Worm (Caenorhabditis elegans) whole organism, L4 larva: Measurements from ENCODE around the gene rps-11.

Experiments used
- T26A8.4 ChIP-seq: fragments of 200-800 bp; sonication (Bioruptor generic); IDR thresholded peaks from 2 replicates; pipeline ENCODE4 v1.3.6; 2022; ENCODE audit warnings: missing genetic modification characterization, missing compliant biosample characterization
- ZK337.2 ChIP-seq: fragments of 200-800 bp; sonication (Bioruptor generic); IDR thresholded peaks from 2 replicates; pipeline ENCODE4 v1.3.6; 2022; ENCODE audit warnings: missing genetic modification reagents, missing genetic modification characterization, missing compliant biosample characterization
- aha-1 ChIP-seq: fragments of 150-350 bp; peaks from one replicate; lab custom pipeline; 2014; ENCODE audit warnings: missing biosample characterization, missing genetic modification characterization
- attf-4 ChIP-seq: sonication (generic microtip); optimal IDR thresholded peaks from 3 replicates; lab custom pipeline; 2017; ENCODE audit warnings: missing biosample characterization, missing genetic modification characterization
- ceh-28 ChIP-seq: fragments of 150-350 bp; optimal IDR thresholded peaks from 2 replicates; lab custom pipeline; 2014; ENCODE audit warnings: missing biosample characterization, missing genetic modification reagents, missing genetic modification characterization
- ceh-62 ChIP-seq: sonication (generic microtip); optimal IDR thresholded peaks from 2 replicates; lab custom pipeline; 2017; ENCODE audit warnings: missing biosample characterization, missing genetic modification characterization
- daf-12 ChIP-seq: fragments of 150-350 bp; optimal IDR thresholded peaks from 2 replicates; lab custom pipeline; 2014; ENCODE audit warnings: missing biosample characterization, missing genetic modification reagents, missing genetic modification characterization
- daf-16 ChIP-seq, 3 experiments: sonication (generic microtip); optimal IDR thresholded peaks; 2 replicates each; lab custom pipeline; 2016 to 2017; ENCODE audit warnings: missing genetic modification characterization in 3 of 3, missing genetic modification reagents in 3 of 3, mild to moderate bottlenecking in 2 of 3, missing compliant biosample characterization in 2 of 3, missing biosample characterization in 1 of 3, moderate library complexity in 1 of 3
- dmd-6 ChIP-seq: fragments of 200-800 bp; sonication (Bioruptor generic); IDR thresholded peaks from 2 replicates; pipeline ENCODE4 v1.3.6; 2022; ENCODE audit warnings: missing genetic modification reagents, missing genetic modification characterization, missing compliant biosample characterization
- dve-1 ChIP-seq: sonication (generic microtip); optimal IDR thresholded peaks from 2 replicates; lab custom pipeline; 2017; ENCODE audit warnings: antibody characterized with exemption, mild to moderate bottlenecking, missing genetic modification characterization, missing compliant biosample characterization; ENCODE audit not compliant: insufficient read depth
- egl-43 ChIP-seq: fragments of 200-800 bp; sonication (Bioruptor generic); IDR thresholded peaks from 2 replicates; pipeline ENCODE4 v1.3.6; 2022; ENCODE audit warnings: missing genetic modification reagents, missing genetic modification characterization, missing compliant biosample characterization
- fkh-10 ChIP-seq: fragments of 150-350 bp; optimal IDR thresholded peaks from 2 replicates; lab custom pipeline; 2014; ENCODE audit warnings: missing biosample characterization, missing genetic modification reagents, missing genetic modification characterization
- fos-1 ChIP-seq: fragments of 150-350 bp; optimal IDR thresholded peaks from 2 replicates; lab custom pipeline; 2014; ENCODE audit warnings: missing biosample characterization, missing genetic modification characterization
- hif-1 ChIP-seq, 2 experiments: sonication (generic microtip); optimal IDR thresholded peaks; 2 replicates each; lab custom pipeline; 2016 to 2017; ENCODE audit warnings: missing compliant biosample characterization in 2 of 2, missing genetic modification characterization in 2 of 2, missing genetic modification reagents in 2 of 2, missing genotype in 2 of 2, mild to moderate bottlenecking in 1 of 2
- hlh-11 ChIP-seq: fragments of 200-800 bp; sonication (Bioruptor generic); optimal IDR thresholded peaks from 2 replicates; lab custom pipeline; 2018; ENCODE audit warnings: mild to moderate bottlenecking, missing genetic modification characterization, missing compliant biosample characterization
- hlh-30 ChIP-seq: sonication (generic microtip); optimal IDR thresholded peaks from 2 replicates; lab custom pipeline; 2017; ENCODE audit warnings: antibody characterized with exemption, mild to moderate bottlenecking, missing genetic modification characterization, missing compliant biosample characterization; ENCODE audit not compliant: insufficient read depth
- hmg-1.1 ChIP-seq: fragments of 200-800 bp; sonication (Bioruptor generic); IDR thresholded peaks from 2 replicates; pipeline ENCODE4 v1.3.6; 2022; ENCODE audit warnings: missing genetic modification reagents, missing genetic modification characterization, missing compliant biosample characterization
- lin-1 ChIP-seq: fragments of 200-800 bp; sonication (Bioruptor generic); IDR thresholded peaks from 2 replicates; pipeline ENCODE4 v1.3.6; 2022; ENCODE audit warnings: missing genetic modification reagents, missing genetic modification characterization, missing compliant biosample characterization
- lin-13 ChIP-seq: fragments of 150-350 bp; optimal IDR thresholded peaks from 2 replicates; lab custom pipeline; 2014; ENCODE audit warnings: missing biosample characterization, missing genetic modification reagents, missing genetic modification characterization
- lin-29 ChIP-seq: fragments of 200-800 bp; sonication (Bioruptor generic); IDR thresholded peaks from 2 replicates; pipeline ENCODE4 v1.3.6; 2022; ENCODE audit warnings: missing genetic modification reagents, missing genetic modification characterization, missing compliant biosample characterization
- lin-38 ChIP-seq: fragments of 200-800 bp; sonication (Bioruptor generic); IDR thresholded peaks from 2 replicates; pipeline ENCODE4 v1.3.6; 2022; ENCODE audit warnings: missing genetic modification reagents, missing genetic modification characterization, missing compliant biosample characterization
- lir-3 ChIP-seq: sonication (generic microtip); optimal IDR thresholded peaks from 2 replicates; lab custom pipeline; 2016; ENCODE audit warnings: mild to moderate bottlenecking, missing genetic modification characterization, missing compliant biosample characterization
- mdl-1 ChIP-seq, 2 experiments: fragments of 150-350 bp in 1 of 2; sonication (generic microtip) in 1 of 2; optimal IDR thresholded peaks; 2 replicates each; lab custom pipeline; 2014 to 2017; ENCODE audit warnings: missing biosample characterization in 2 of 2, missing genetic modification characterization in 2 of 2
- mep-1 ChIP-seq: fragments of 150-350 bp; sonication (generic microtip); optimal IDR thresholded peaks from 3 replicates; lab custom pipeline; 2014; ENCODE audit warnings: missing biosample characterization, missing genetic modification characterization
- mes-2 ChIP-seq: sonication (generic microtip); optimal IDR thresholded peaks from 2 replicates; lab custom pipeline; 2016; ENCODE audit warnings: missing genotype, mild to moderate bottlenecking, missing genetic modification characterization, missing compliant biosample characterization; ENCODE audit not compliant: poor library complexity, severe bottlenecking
- mxl-3 ChIP-seq: fragments of 200-800 bp; sonication (Bioruptor generic); optimal IDR thresholded peaks from 2 replicates; lab custom pipeline; 2018; ENCODE audit warnings: mild to moderate bottlenecking, missing genetic modification characterization, missing compliant biosample characterization
- nhr-10 ChIP-seq: fragments of 150-350 bp; optimal IDR thresholded peaks from 2 replicates; lab custom pipeline; 2014; ENCODE audit warnings: missing biosample characterization, missing genetic modification characterization
- nhr-102 ChIP-seq: sonication (generic microtip); optimal IDR thresholded peaks from 2 replicates; lab custom pipeline; 2016; ENCODE audit warnings: mild to moderate bottlenecking, missing genetic modification characterization, moderate library complexity, missing compliant biosample characterization
- nhr-11 ChIP-seq: fragments of 150-350 bp; optimal IDR thresholded peaks from 2 replicates; lab custom pipeline; 2014; ENCODE audit warnings: missing biosample characterization, missing genetic modification characterization
- nhr-6 ChIP-seq: fragments of 150-350 bp; optimal IDR thresholded peaks from 2 replicates; lab custom pipeline; 2014; ENCODE audit warnings: missing biosample characterization, missing genetic modification characterization
- php-3 ChIP-seq: fragments of 200-800 bp; sonication (Bioruptor generic); IDR thresholded peaks from 2 replicates; pipeline ENCODE4 v1.3.6; 2022; ENCODE audit warnings: missing genetic modification reagents, missing genetic modification characterization, missing compliant biosample characterization
- pqm-1 ChIP-seq: sonication (generic microtip); optimal IDR thresholded peaks from 2 replicates; lab custom pipeline; 2017; ENCODE audit warnings: missing biosample characterization, missing genetic modification characterization
- rbr-2 ChIP-seq: sonication (generic microtip); optimal IDR thresholded peaks from 2 replicates; lab custom pipeline; 2016; ENCODE audit warnings: missing genotype, missing genetic modification characterization, missing compliant biosample characterization
- set-16 ChIP-seq: fragments of 200-800 bp; sonication (Bioruptor generic); IDR thresholded peaks from 2 replicates; pipeline ENCODE4 v1.3.6; 2022; ENCODE audit warnings: missing genetic modification reagents, missing genetic modification characterization, missing compliant biosample characterization
- skn-1 ChIP-seq: fragments of 150-350 bp; optimal IDR thresholded peaks from 2 replicates; lab custom pipeline; 2014; ENCODE audit warnings: missing biosample characterization, missing genetic modification characterization
- unc-39 ChIP-seq: sonication (generic microtip); optimal IDR thresholded peaks from 2 replicates; lab custom pipeline; 2017; ENCODE audit warnings: missing biosample characterization, missing genetic modification characterization
- unc-62 ChIP-seq, 3 experiments: fragments of 150-350 bp in 1 of 3; sonication (generic microtip); optimal IDR thresholded peaks in 2 of 3; peaks in 1 of 3; 1 replicate in 1 of 3; 2 replicates in 2 of 3; lab custom pipeline; 2014 to 2017; ENCODE audit warnings: missing biosample characterization in 3 of 3, missing genetic modification characterization in 3 of 3, missing genetic modification reagents in 3 of 3, missing genotype in 1 of 3
- vab-7 ChIP-seq: fragments of 200-800 bp; sonication (Bioruptor generic); IDR thresholded peaks from 2 replicates; pipeline ENCODE4 v1.3.6; 2022; ENCODE audit warnings: missing genetic modification reagents, missing genetic modification characterization, missing compliant biosample characterization
- zag-1 ChIP-seq: fragments of 150-350 bp; optimal IDR thresholded peaks from 2 replicates; lab custom pipeline; 2014; ENCODE audit warnings: missing biosample characterization, missing genetic modification characterization
- zfp-3 ChIP-seq: fragments of 200-800 bp; sonication (Bioruptor generic); conservative IDR thresholded peaks from 2 replicates; pipeline ENCODE4 v1.3.6; 2022; ENCODE audit warnings: missing genetic modification reagents, missing genetic modification characterization, missing compliant biosample characterization

Gene rps-11

DNA sequence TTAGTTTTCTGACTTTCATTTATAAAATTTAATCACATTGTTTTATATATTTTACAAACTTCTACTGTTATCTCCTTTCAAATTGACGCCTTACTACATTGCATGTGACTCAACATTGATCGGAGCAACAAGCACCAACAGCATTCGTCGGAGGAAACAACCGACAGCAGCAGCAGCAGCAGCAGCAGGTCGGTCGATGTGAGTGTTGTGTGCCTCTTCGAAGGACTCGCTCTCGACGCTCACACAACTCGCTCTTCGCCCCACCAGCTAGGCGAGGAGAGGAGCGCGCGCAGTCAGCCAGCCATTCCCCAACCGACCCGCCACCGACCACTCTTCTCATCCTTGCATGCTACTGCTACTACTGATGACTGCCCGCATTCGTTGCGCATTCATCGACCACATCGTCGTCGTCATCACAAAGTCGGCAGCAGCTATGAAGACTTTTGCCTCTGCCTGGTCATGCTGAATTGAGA is 18.5 kb upstream of the rps-11 start, which contains the start of gene F12F6.1 (continued):
- no peak for TF ChIP-seq zag-1 (tag; lab: Kevin White, UChicago)
- no peak for TF ChIP-seq attf-4 (tag; lab: Kevin White, UChicago)
- no peak for TF ChIP-seq vab-7 (GFP tag; lab: Robert Waterston, UW)
- TF ChIP-seq ceh-28 (tag; lab: Kevin White, UChicago) = no peak
- TF ChIP-seq unc-62 (GFP tag; optimal IDR thresholded peaks at IDR 0.05 in 1 of 2; lab: Kevin White, UChicago) = no peak
- TF ChIP-seq unc-62 (tag; optimal IDR thresholded peaks at IDR 0.05; lab: Kevin White, UChicago) = no peak
- peak; percentile 30 for TF ChIP-seq nhr-6
- TF ChIP-seq set-16 (GFP tag; lab: Robert Waterston, UW) = peak; percentile 95
- peak; percentile 27; the same call in 1 of the 2 replicates for TF ChIP-seq hmg-1.1 (GFP tag; lab: Robert Waterston, UW)
- TF ChIP-seq T26A8.4 = no peak
- TF ChIP-seq rbr-2 = no peak
- no peak for TF ChIP-seq ceh-62
- TF ChIP-seq skn-1 = no peak
- TF ChIP-seq dmd-6 (GFP tag; lab: Robert Waterston, UW) = 0 out of 2 replicates have a peak, but pooled peaks have one; percentile 18
- peak; percentile 10 for TF ChIP-seq mxl-3
- no peak for TF ChIP-seq mdl-1 (tag; optimal IDR thresholded peaks at IDR 0.05; lab: Kevin White, UChicago)
- TF ChIP-seq php-3 (GFP tag; lab: Robert Waterston, UW) = no peak
- no peak for TF ChIP-seq unc-39
- no peak for TF ChIP-seq nhr-102
- TF ChIP-seq mes-2 (tag; lab: Kevin White, UChicago) = no peak
- TF ChIP-seq egl-43 = peak; percentile 84

ce11 chrIV:11584853-11585252 is 17.6 kb upstream of the rps-11 start:
- peak; percentile 5 for TF ChIP-seq hlh-30 (tag; lab: Kevin White, UChicago)
- peak; percentile 20 for TF ChIP-seq mes-2 (tag; lab: Kevin White, UChicago)
- TF ChIP-seq hlh-11 = peak; percentile 17
- peak; percentile 15 for TF ChIP-seq dve-1 (tag; lab: Kevin White, UChicago)
- TF ChIP-seq daf-16 (GFP tag; optimal IDR thresholded peaks at IDR 0.05; lab: Kevin White, UChicago) = no peak
- TF ChIP-seq daf-16 (tag; optimal IDR thresholded peaks at IDR 0.05; lab: Kevin White, UChicago) = peak; percentile 25
- TF ChIP-seq zag-1 (tag; lab: Kevin White, UChicago) = no peak

- TF ChIP-seq nhr-10 (tag; lab: Kevin White, UChicago) = no peak
- TF ChIP-seq aha-1 (tag; lab: Kevin White, UChicago) = peak; percentile 92
These were observed 16.0 kb upstream of the rps-11 start for ce11 chrIV:11586484-11586883.

DNA sequence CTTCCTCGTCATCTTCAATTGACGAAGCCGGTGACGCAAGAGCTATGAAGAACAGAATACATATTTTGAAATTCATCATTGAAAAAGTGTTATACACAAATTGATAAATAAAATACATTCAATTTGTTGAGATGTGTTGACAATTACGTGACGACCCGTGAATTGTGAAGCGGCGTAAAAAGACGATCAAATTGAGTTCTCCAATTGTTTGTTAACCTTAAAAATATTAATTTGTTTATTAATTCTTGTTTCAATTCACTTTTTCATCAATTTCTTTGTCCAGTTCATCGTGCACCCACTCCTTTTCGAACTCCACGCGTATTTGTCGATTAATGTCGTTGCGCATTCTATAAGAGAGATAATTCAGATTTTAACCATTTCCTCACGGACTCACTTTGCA is 10.3 kb upstream of the rps-11 start, which contains the start of gene spe-36:
spe-36 (minus strand) TSS at position 101 of the 400 bp plus-strand sequence.
- TF ChIP-seq zfp-3 (GFP tag; lab: Robert Waterston, UW) = no peak
- TF ChIP-seq php-3 (GFP tag; lab: Robert Waterston, UW) = no peak
- TF ChIP-seq nhr-11 (tag; lab: Kevin White, UChicago) = no peak
- no peak for TF ChIP-seq hif-1 (tag; optimal IDR thresholded peaks at IDR 0.05; lab: Kevin White, UChicago)
- no peak for TF ChIP-seq pqm-1 (tag; lab: Kevin White, UChicago)
- TF ChIP-seq fkh-10 = no peak
- TF ChIP-seq mdl-1 (tag; optimal IDR thresholded peaks at IDR 0.05; lab: Kevin White, UChicago) = no peak
- TF ChIP-seq fos-1 (tag; lab: Kevin White, UChicago) = no peak
- TF ChIP-seq mep-1 (tag; lab: Kevin White, UChicago) = no peak
- TF ChIP-seq daf-12 = no peak
- no peak for TF ChIP-seq lin-13 (GFP tag; lab: Kevin White, UChicago)
- no peak for TF ChIP-seq lir-3 (tag; lab: Kevin White, UChicago)
- TF ChIP-seq ZK337.2 (GFP tag; lab: Robert Waterston, UW) = no peak
- TF ChIP-seq lin-29 (GFP tag; lab: Robert Waterston, UW) = no peak
- no peak for TF ChIP-seq lin-38
- TF ChIP-seq vab-7 (GFP tag; lab: Robert Waterston, UW) = no peak
- TF ChIP-seq nhr-10 (tag; lab: Kevin White, UChicago) = no peak
- no peak for TF ChIP-seq lin-1
